Worm (Caenorhabditis elegans) whole organism, midembryonic: Measurements from ENCODE around the gene lips-2.
A peak's percentile ranks its signal among the peaks of the same experiment; 100 is the strongest.

Experiments used
- T22C8.4 ChIP-seq: fragments of 200-800 bp; sonication (Bioruptor generic); IDR thresholded peaks from 2 replicates; pipeline ENCODE4 v1.3.6; 2022; ENCODE audit warnings: missing genetic modification characterization, missing compliant biosample characterization
- cog-1 ChIP-seq: sonication (generic microtip); optimal IDR thresholded peaks from 2 replicates; lab custom pipeline; 2016; ENCODE audit warnings: missing genetic modification characterization, missing compliant biosample characterization
- klf-2 ChIP-seq: fragments of 200-800 bp; sonication (Bioruptor generic); conservative IDR thresholded peaks from 2 replicates; pipeline ENCODE4 v1.3.6; 2022; ENCODE audit warnings: missing genetic modification reagents, missing genetic modification characterization, missing compliant biosample characterization
- med-1 ChIP-seq: sonication (generic microtip); optimal IDR thresholded peaks from 2 replicates; lab custom pipeline; 2017; ENCODE audit warnings: missing genetic modification characterization, mild to moderate bottlenecking, missing compliant biosample characterization, antibody characterized with exemption, missing genetic modification reagents; ENCODE audit not compliant: insufficient read depth
- ztf-29 ChIP-seq: fragments of 200-800 bp; sonication (Bioruptor generic); IDR thresholded peaks from 2 replicates; pipeline ENCODE4 v1.3.6; 2022; ENCODE audit warnings: missing genetic modification reagents, missing genetic modification characterization, missing compliant biosample characterization

- no peak for TF ChIP-seq med-1 (GFP tag; lab: Kevin White, UChicago)
- TF ChIP-seq ztf-29 = no peak
- no peak for TF ChIP-seq cog-1 (tag; lab: Kevin White, UChicago)
- no peak for TF ChIP-seq T22C8.4
- TF ChIP-seq klf-2 (GFP tag; lab: Robert Waterston, UW) = 0 out of 2 replicates have a peak, but pooled peaks have one; percentile 29
These were observed 2.7 kb upstream of the lips-2 start, which contains the start of gene C04B4.2 for ce11 chrX:12282911-12283310.
